Fruit fly (Drosophila melanogaster) whole organism, wandering third instar larva: Measurements from ENCODE around the gene CG6497.

Experiments used
- Abd-B ChIP-seq: fragments of >200 bp; optimal IDR thresholded peaks from 2 replicates; lab custom pipeline; 2017; ENCODE audit warnings: missing biosample characterization, missing genetic modification characterization
- CG32264 ChIP-seq: fragments of 200-800 bp; sonication (Bioruptor generic); optimal IDR thresholded peaks from 2 replicates; lab custom pipeline; 2016; ENCODE audit warnings: missing biosample characterization, missing genetic modification characterization
- CG9705 ChIP-seq: fragments of 200-800 bp; sonication (Bioruptor generic); optimal IDR thresholded peaks from 2 replicates; lab custom pipeline; 2018; ENCODE audit warnings: missing biosample characterization, mild to moderate bottlenecking, missing genetic modification characterization
- CrebA ChIP-seq: fragments of 200-800 bp; sonication (Bioruptor generic); optimal IDR thresholded peaks from 2 replicates; lab custom pipeline; 2016; ENCODE audit warnings: missing biosample characterization, mild to moderate bottlenecking, missing genetic modification characterization, borderline replicate concordance
- Dfd ChIP-seq: fragments of >200 bp; optimal IDR thresholded peaks from 2 replicates; lab custom pipeline; 2017; ENCODE audit warnings: missing biosample characterization, missing genetic modification characterization
- Dif ChIP-seq: fragments of 200-275, 200-300 bp; sonication (Bioruptor generic); optimal IDR thresholded peaks from 2 replicates; lab custom pipeline; 2018; ENCODE audit warnings: missing biosample characterization, missing genetic modification characterization; ENCODE audit not compliant: partially characterized antibody
- GATAd ChIP-seq: sonication (Bioruptor generic); optimal IDR thresholded peaks from 2 replicates; lab custom pipeline; 2016; ENCODE audit warnings: missing biosample characterization, missing genetic modification characterization
- HLH106 ChIP-seq: fragments of 200-800 bp; optimal IDR thresholded peaks from 3 replicates; lab custom pipeline; 2019; ENCODE audit warnings: missing biosample characterization, mild to moderate bottlenecking, missing genetic modification characterization, moderate library complexity
- Hnf4 ChIP-seq: fragments of 200-800 bp; sonication (Bioruptor generic); optimal IDR thresholded peaks from 2 replicates; lab custom pipeline; 2016; ENCODE audit warnings: missing biosample characterization, mild to moderate bottlenecking, missing genetic modification characterization
- Hr78 ChIP-seq: fragments of >200 bp; optimal IDR thresholded peaks from 2 replicates; lab custom pipeline; 2017; ENCODE audit warnings: missing biosample characterization, missing genetic modification characterization
- Hr83 ChIP-seq: fragments of 200-300 bp; sonication (Bioruptor generic); optimal IDR thresholded peaks from 2 replicates; lab custom pipeline; 2016; ENCODE audit warnings: missing biosample characterization, mild to moderate bottlenecking, missing genetic modification characterization, moderate library complexity; ENCODE audit not compliant: poor library complexity, severe bottlenecking
- Jra ChIP-seq: sonication (Bioruptor generic); optimal IDR thresholded peaks from 2 replicates; lab custom pipeline; 2016; ENCODE audit warnings: missing biosample characterization, missing genetic modification characterization
- Mio ChIP-seq: sonication (Bioruptor generic); optimal IDR thresholded peaks from 2 replicates; lab custom pipeline; 2016; ENCODE audit warnings: missing biosample characterization, missing genetic modification characterization
- Myc ChIP-seq: fragments of >200 bp; optimal IDR thresholded peaks from 2 replicates; lab custom pipeline; 2017
- N ChIP-seq: fragments of >200 bp; optimal IDR thresholded peaks from 2 replicates; lab custom pipeline; 2018; ENCODE audit warnings: missing biosample characterization, missing external identifiers, missing genetic modification characterization
- OdsH ChIP-seq: fragments of 200-800 bp; sonication (Bioruptor generic); optimal IDR thresholded peaks from 2 replicates; lab custom pipeline; 2016; ENCODE audit warnings: missing biosample characterization, mild to moderate bottlenecking, missing genetic modification characterization
- Rel ChIP-seq, 2 experiments: fragments of 200-800 bp; sonication (Bioruptor generic) in 1 of 2; optimal IDR thresholded peaks; 2 replicates in 1 of 2; 3 replicates in 1 of 2; lab custom pipeline; 2016 to 2019; ENCODE audit warnings: mild to moderate bottlenecking in 2 of 2, missing biosample characterization in 2 of 2, missing genetic modification characterization in 2 of 2, moderate library complexity in 1 of 2
- Sp1 ChIP-seq: fragments of 200-800 bp; sonication (Bioruptor generic); optimal IDR thresholded peaks from 3 replicates; lab custom pipeline; 2019; ENCODE audit warnings: missing biosample characterization, mild to moderate bottlenecking, missing genetic modification characterization, moderate library complexity
- Vsx2 ChIP-seq: fragments of 200-300, 225-300 bp; sonication (Bioruptor generic); optimal IDR thresholded peaks from 2 replicates; lab custom pipeline; 2018; ENCODE audit warnings: missing biosample characterization, missing genetic modification characterization; ENCODE audit not compliant: partially characterized antibody
- br ChIP-seq: fragments of 200-800 bp; sonication (Bioruptor generic); optimal IDR thresholded peaks from 2 replicates; lab custom pipeline; 2016; ENCODE audit warnings: missing biosample characterization, missing genetic modification characterization
- brk ChIP-seq: fragments of 200-800 bp; sonication (Bioruptor generic); optimal IDR thresholded peaks from 2 replicates; lab custom pipeline; 2016; ENCODE audit warnings: missing biosample characterization, mild to moderate bottlenecking, missing genetic modification characterization
- dl ChIP-seq, 2 experiments: fragments of 175-275, 200-275 bp in 1 of 2; fragments of 200-275 bp in 1 of 2; sonication (Bioruptor generic); optimal IDR thresholded peaks; lab custom pipeline; 2018; ENCODE audit warnings: mild to moderate bottlenecking in 2 of 2, missing biosample characterization in 2 of 2, missing genetic modification characterization in 2 of 2, moderate library complexity in 2 of 2; ENCODE audit not compliant: partially characterized antibody in 2 of 2, insufficient read depth in 1 of 2
- dmrt93B ChIP-seq: fragments of 200-800 bp; sonication (Bioruptor generic); optimal IDR thresholded peaks from 2 replicates; lab custom pipeline; 2018; ENCODE audit warnings: missing biosample characterization, mild to moderate bottlenecking, missing genetic modification characterization
- dsf ChIP-seq: sonication (Bioruptor generic); optimal IDR thresholded peaks from 2 replicates; lab custom pipeline; 2016; ENCODE audit warnings: missing biosample characterization, missing genetic modification characterization, borderline replicate concordance
- ey ChIP-seq: fragments of 200-800 bp; sonication (Bioruptor generic); optimal IDR thresholded peaks from 2 replicates; lab custom pipeline; 2016; ENCODE audit warnings: missing biosample characterization, missing genetic modification characterization
- foxo ChIP-seq, 2 experiments: fragments of 200-800 bp; sonication (Bioruptor generic); optimal IDR thresholded peaks; 2 replicates in 1 of 2; 3 replicates in 1 of 2; lab custom pipeline; 2016 to 2017; ENCODE audit warnings: missing biosample characterization in 2 of 2, missing genetic modification characterization in 2 of 2
- fru ChIP-seq: fragments of 200-800 bp; sonication (Bioruptor generic); optimal IDR thresholded peaks from 3 replicates; lab custom pipeline; 2016; ENCODE audit warnings: missing biosample characterization, mild to moderate bottlenecking, missing genetic modification characterization
- h ChIP-seq: fragments of 200-800 bp; sonication (Bioruptor generic); optimal IDR thresholded peaks from 3 replicates; lab custom pipeline; 2016; ENCODE audit warnings: missing biosample characterization, mild to moderate bottlenecking, missing genetic modification characterization
- jim ChIP-seq: fragments of 175-275, 200-325 bp; sonication (Bioruptor generic); optimal IDR thresholded peaks from 2 replicates; lab custom pipeline; 2016; ENCODE audit warnings: missing biosample characterization, mild to moderate bottlenecking, missing genetic modification characterization
- lola ChIP-seq: fragments of >200 bp; optimal IDR thresholded peaks from 2 replicates; lab custom pipeline; 2017; ENCODE audit warnings: missing biosample characterization, missing genetic modification characterization
- pan ChIP-seq: fragments of >200 bp; optimal IDR thresholded peaks from 2 replicates; lab custom pipeline; 2017
- psq ChIP-seq: fragments of 200-800 bp; sonication (Bioruptor generic); optimal IDR thresholded peaks from 3 replicates; lab custom pipeline; 2017; ENCODE audit warnings: missing biosample characterization, mild to moderate bottlenecking, missing genetic modification characterization, moderate library complexity
- rgr ChIP-seq: fragments of 200-800 bp; sonication (Bioruptor generic); optimal IDR thresholded peaks from 3 replicates; lab custom pipeline; 2016; ENCODE audit warnings: missing biosample characterization, mild to moderate bottlenecking, missing genetic modification characterization
- sage ChIP-seq: fragments of 200-800 bp; sonication (Bioruptor generic); optimal IDR thresholded peaks from 2 replicates; lab custom pipeline; 2016; ENCODE audit warnings: missing biosample characterization, mild to moderate bottlenecking, missing genetic modification characterization
- sv ChIP-seq: fragments of 200-800 bp; sonication (Bioruptor generic); optimal IDR thresholded peaks from 3 replicates; lab custom pipeline; 2016; ENCODE audit warnings: missing biosample characterization, missing genetic modification characterization
- tai ChIP-seq: sonication (Bioruptor generic); optimal IDR thresholded peaks from 2 replicates; lab custom pipeline; 2016; ENCODE audit warnings: missing biosample characterization, missing genetic modification characterization
- usp ChIP-seq: fragments of >200 bp; optimal IDR thresholded peaks from 2 replicates; lab custom pipeline; 2017; ENCODE audit warnings: missing biosample characterization, missing genetic modification characterization
- woc ChIP-seq: sonication (Bioruptor generic); optimal IDR thresholded peaks from 2 replicates; lab custom pipeline; 2016; ENCODE audit warnings: missing biosample characterization, mild to moderate bottlenecking, missing genetic modification characterization

The CG6497 gene

dm6 chr3L:17242078-17242613 lies 11.6 kb downstream of the CG6497 start, which contains the start of gene Afg3l2:
Afg3l2 (minus strand) TSS chr3L:17242128.
- TF ChIP-seq tai (no peak), psq (GFP tag; lab: Kevin White, UChicago) (no peak), dl (GFP tag; optimal IDR thresholded peaks at IDR 0.05; lab: Kevin White, UChicago; ENCODE audit: insufficient read depth in 1 of 2, partially characterized antibody in 2 of 2) (no peak), Hnf4 (GFP tag; lab: Kevin White, UChicago) (no peak), h (GFP tag; lab: Kevin White, UChicago) (peak; percentile 23), usp (GFP tag; lab: Kevin White, UChicago) (no peak), CG9705 (GFP tag; lab: Kevin White, UChicago) (peak; percentile 35), dmrt93B (peak; percentile 64), jim (GFP tag; lab: Kevin White, UChicago) (no peak), lola (GFP tag; lab: Kevin White, UChicago) (no peak), ey (GFP tag; lab: Kevin White, UChicago) (no peak), Dif (GFP tag; lab: Kevin White, UChicago) (no peak), Mio (GFP tag; lab: Kevin White, UChicago) (no peak), CG32264 (GFP tag; lab: Kevin White, UChicago) (no peak), Hr78 (no peak), sage (GFP tag; lab: Kevin White, UChicago) (peak; percentile 39), woc (GFP tag; lab: Kevin White, UChicago) (peak; percentile 67), HLH106 (peak; percentile 68), Jra (no peak), Dfd (GFP tag; lab: Kevin White, UChicago) (no peak), dsf (GFP tag; lab: Kevin White, UChicago) (no peak), Myc (lab: Kevin White, UChicago) (peak; percentile 65), OdsH (GFP tag; lab: Kevin White, UChicago) (no peak), br (GFP tag; lab: Kevin White, UChicago) (no peak), Rel (GFP tag; optimal IDR thresholded peaks at IDR 0.05; lab: Kevin White, UChicago) (no peak), Rel (tag; optimal IDR thresholded peaks at IDR 0.05; lab: Kevin White, UChicago) (no peak), GATAd (GFP tag; lab: Kevin White, UChicago) (no peak), Hr83 (GFP tag; lab: Kevin White, UChicago) (no peak), pan (no peak), N (GFP tag; lab: Kevin White, UChicago) (no peak), Sp1 (GFP tag; lab: Kevin White, UChicago) (no peak), sv (peak; percentile 17), Abd-B (no peak), Vsx2 (GFP tag; lab: Kevin White, UChicago) (no peak), brk (GFP tag; lab: Kevin White, UChicago) (no peak), fru (GFP tag; lab: Kevin White, UChicago) (peak; percentile 50), rgr (GFP tag; lab: Kevin White, UChicago) (peak; percentile 28), CrebA (GFP tag; lab: Kevin White, UChicago) (no peak), foxo (GFP tag; optimal IDR thresholded peaks at IDR 0.05; lab: Kevin White, UChicago) (peak in 1 of 2 experiments; percentile 68)

DNA sequence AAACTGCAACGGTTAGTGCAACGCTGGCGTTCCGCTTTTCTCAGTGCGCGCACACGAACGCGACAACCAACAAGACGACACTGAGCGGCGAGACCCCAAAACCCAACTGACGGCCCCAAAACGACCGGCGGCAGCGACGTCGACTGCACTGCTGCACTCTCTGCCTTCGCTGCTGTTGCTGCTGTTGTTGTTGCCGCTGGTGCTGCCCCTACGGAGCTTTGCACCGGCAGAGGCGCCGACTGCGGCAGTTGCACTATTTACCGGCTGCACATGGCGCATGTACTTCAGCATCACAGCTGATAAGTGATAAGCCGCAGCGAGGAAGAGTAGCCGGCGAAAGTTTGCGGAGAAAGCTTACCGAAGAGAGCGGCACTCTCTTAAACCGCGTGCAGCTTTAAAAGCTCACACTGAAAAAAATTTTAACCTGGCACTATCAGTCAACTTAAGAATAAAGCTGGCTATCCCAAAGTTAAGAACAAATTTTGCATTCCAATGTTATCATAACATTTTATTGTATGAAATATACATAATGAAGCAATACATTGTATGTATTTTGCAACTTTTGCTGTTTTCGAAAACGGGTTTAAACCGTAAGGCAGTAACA lies 15.5 kb downstream of the CG6497 start, which contains the start of gene Rbp6:
Rbp6 (minus strand) TSS at position 84 of the 604 bp plus-strand sequence.
- TF ChIP-seq jim (GFP tag; lab: Kevin White, UChicago) (no peak), foxo (GFP tag; optimal IDR thresholded peaks at IDR 0.05; lab: Kevin White, UChicago) (peak in 1 of 2 experiments; percentile 19), h (GFP tag; lab: Kevin White, UChicago) (peak; percentile 39), dmrt93B (no peak), rgr (GFP tag; lab: Kevin White, UChicago) (peak; percentile 36), Jra (no peak), ey (GFP tag; lab: Kevin White, UChicago) (no peak)
